Fruit fly (Drosophila melanogaster) whole organism, embryonic: Measurements from ENCODE around the gene Trs20.
A peak's percentile ranks its signal among the peaks of the same experiment; 100 is the strongest.

Experiments used
- CG10147 ChIP-seq: fragments of 200-800 bp; sonication (Bioruptor generic); optimal IDR thresholded peaks from 2 replicates; lab custom pipeline; 2019; ENCODE audit warnings: missing biosample characterization, mild to moderate bottlenecking, missing genetic modification characterization, moderate library complexity
- CG11456 ChIP-seq: fragments of 200-800 bp; sonication (Bioruptor generic); IDR thresholded peaks from 3 replicates; pipeline ENCODE4 v1.3.6; 2022; ENCODE audit warnings: missing biosample characterization, missing genetic modification characterization
- CG13296 ChIP-seq: fragments of 200-800 bp; sonication (Bioruptor generic); optimal IDR thresholded peaks from 3 replicates; lab custom pipeline; 2018; ENCODE audit warnings: missing biosample characterization, mild to moderate bottlenecking, missing genetic modification characterization
- CG15479 ChIP-seq: fragments of 200-800 bp; sonication (Bioruptor generic); optimal IDR thresholded peaks from 3 replicates; lab custom pipeline; 2019; ENCODE audit warnings: missing biosample characterization, mild to moderate bottlenecking, missing genetic modification characterization, moderate library complexity
- CG15601 ChIP-seq: fragments of 200-800 bp; sonication (Bioruptor generic); optimal IDR thresholded peaks from 3 replicates; lab custom pipeline; 2019; ENCODE audit warnings: missing biosample characterization, mild to moderate bottlenecking, missing genetic modification characterization, moderate library complexity
- CG18011 ChIP-seq: fragments of 200-800 bp; sonication (Bioruptor generic); optimal IDR thresholded peaks from 2 replicates; lab custom pipeline; 2017; ENCODE audit warnings: missing biosample characterization, missing genetic modification characterization, mild to moderate bottlenecking, moderate library complexity, missing genotype
- CG18262 ChIP-seq: fragments of 200-800 bp; optimal IDR thresholded peaks from 3 replicates; lab custom pipeline; 2019; ENCODE audit warnings: missing biosample characterization, mild to moderate bottlenecking, missing genetic modification characterization, moderate library complexity
- CG31441 ChIP-seq: fragments of 200-800 bp; sonication (Bioruptor generic); IDR thresholded peaks from 2 replicates; pipeline ENCODE4 v1.3.6; 2022; ENCODE audit warnings: missing biosample characterization, missing genetic modification characterization
- CG34376 ChIP-seq: fragments of 200-800 bp; sonication (Bioruptor generic); optimal IDR thresholded peaks from 2 replicates; lab custom pipeline; 2018; ENCODE audit warnings: missing biosample characterization, mild to moderate bottlenecking, missing genetic modification characterization
- CG34422 ChIP-seq: fragments of 200-800 bp; sonication (Bioruptor generic); IDR thresholded peaks from 3 replicates; pipeline ENCODE4 v1.3.6; 2022; ENCODE audit warnings: missing biosample characterization, missing genetic modification characterization
- CG4707 ChIP-seq: fragments of 200-800 bp; sonication (Bioruptor generic); optimal IDR thresholded peaks from 2 replicates; lab custom pipeline; 2018; ENCODE audit warnings: missing biosample characterization, mild to moderate bottlenecking, missing genetic modification characterization, moderate library complexity
- CG5245 ChIP-seq: fragments of 200-800 bp; sonication (Bioruptor generic); optimal IDR thresholded peaks from 3 replicates; lab custom pipeline; 2016; ENCODE audit warnings: missing biosample characterization, missing genetic modification characterization
- CG7963 ChIP-seq: fragments of 200-800 bp; sonication (Bioruptor generic); IDR thresholded peaks from 3 replicates; pipeline ENCODE4 v1.3.6; 2022; ENCODE audit warnings: missing biosample characterization, missing genetic modification characterization; ENCODE audit not compliant: partially characterized antibody
- CG9215 ChIP-seq: fragments of 200-800 bp; sonication (Bioruptor generic); IDR thresholded peaks from 2 replicates; pipeline ENCODE4 v1.3.6; 2022; ENCODE audit warnings: missing biosample characterization, missing genetic modification characterization
- CG9876 ChIP-seq: fragments of 200-800 bp; sonication (Bioruptor generic); optimal IDR thresholded peaks from 2 replicates; lab custom pipeline; 2016; ENCODE audit warnings: missing biosample characterization, missing genetic modification characterization
- Dip2 ChIP-seq: fragments of 200-800 bp; sonication (Bioruptor generic); IDR thresholded peaks from 2 replicates; pipeline ENCODE4 v1.3.6; 2022; ENCODE audit warnings: missing biosample characterization, missing genetic modification characterization
- ERR ChIP-seq: fragments of 200-800 bp; sonication (Bioruptor generic); optimal IDR thresholded peaks from 2 replicates; lab custom pipeline; 2016; ENCODE audit warnings: missing biosample characterization, missing genetic modification characterization
- GATAe ChIP-seq: fragments of 200-800 bp; sonication (Bioruptor generic); conservative IDR thresholded peaks from 2 replicates; pipeline ENCODE4 v1.3.6; 2022; ENCODE audit warnings: missing biosample characterization, missing genetic modification characterization
- HLHmδ ChIP-seq: fragments of 200-800 bp; sonication (Bioruptor generic); optimal IDR thresholded peaks from 2 replicates; lab custom pipeline; 2018; ENCODE audit warnings: missing biosample characterization, mild to moderate bottlenecking, missing genetic modification characterization, moderate library complexity
- Hey ChIP-seq: fragments of 200-800 bp; sonication (Bioruptor generic); optimal IDR thresholded peaks from 3 replicates; lab custom pipeline; 2018; ENCODE audit warnings: missing biosample characterization, mild to moderate bottlenecking, missing genetic modification characterization
- Mrtf ChIP-seq: fragments of 200-800 bp; sonication (Bioruptor generic); IDR thresholded peaks from 3 replicates; pipeline ENCODE4 v1.3.6; 2022; ENCODE audit warnings: missing biosample characterization, missing genetic modification characterization
- PHDP ChIP-seq: fragments of 200-800 bp; sonication (Bioruptor generic); optimal IDR thresholded peaks from 3 replicates; lab custom pipeline; 2018; ENCODE audit warnings: missing biosample characterization, mild to moderate bottlenecking, missing genetic modification characterization, moderate library complexity
- Side ChIP-seq: fragments of 200-800 bp; sonication (Bioruptor generic); optimal IDR thresholded peaks from 2 replicates; lab custom pipeline; 2016; ENCODE audit warnings: missing biosample characterization, missing genetic modification characterization
- Stat92E ChIP-seq, 3 experiments: fragments of >200 bp in 2 of 3; fragments of 200-800 bp in 1 of 3; sonication (Bioruptor generic) in 1 of 3; optimal IDR thresholded peaks; 2 replicates each; lab custom pipeline; 2017 to 2019; ENCODE audit warnings: missing biosample characterization in 3 of 3, missing genetic modification characterization in 3 of 3, mild to moderate bottlenecking in 1 of 3, moderate library complexity in 1 of 3
- br ChIP-seq: fragments of >200 bp; optimal IDR thresholded peaks from 2 replicates; lab custom pipeline; 2017
- cato ChIP-seq: fragments of 200-800 bp; sonication (Bioruptor generic); optimal IDR thresholded peaks from 2 replicates; lab custom pipeline; 2016; ENCODE audit warnings: missing biosample characterization, missing genetic modification characterization, borderline replicate concordance
- corto ChIP-seq: fragments of 200-800 bp; sonication (Bioruptor generic); optimal IDR thresholded peaks from 2 replicates; lab custom pipeline; 2016; ENCODE audit warnings: missing biosample characterization, mild to moderate bottlenecking, missing genetic modification characterization, moderate library complexity
- dmrt99B ChIP-seq: fragments of 200-800 bp; sonication (Bioruptor generic); optimal IDR thresholded peaks from 2 replicates; lab custom pipeline; 2018; ENCODE audit warnings: missing biosample characterization, mild to moderate bottlenecking, missing genetic modification characterization, moderate library complexity
- fd102C ChIP-seq: fragments of 200-800 bp; sonication (Bioruptor generic); optimal IDR thresholded peaks from 2 replicates; lab custom pipeline; 2018; ENCODE audit warnings: missing biosample characterization, mild to moderate bottlenecking, missing genetic modification characterization, moderate library complexity
- gce ChIP-seq: fragments of 200-800 bp; sonication (Bioruptor generic); IDR thresholded peaks from 3 replicates; pipeline ENCODE4 v1.3.6; 2022; ENCODE audit warnings: missing biosample characterization, missing genetic modification characterization
- hb ChIP-seq: fragments of 200-800 bp; sonication (Bioruptor generic); IDR thresholded peaks from 3 replicates; pipeline ENCODE4 v1.3.6; 2022; ENCODE audit warnings: missing biosample characterization, missing genetic modification characterization; ENCODE audit not compliant: partially characterized antibody
- her ChIP-seq: fragments of 200-800 bp; sonication (Bioruptor generic); optimal IDR thresholded peaks from 2 replicates; lab custom pipeline; 2016; ENCODE audit warnings: missing biosample characterization, missing genetic modification characterization
- hth ChIP-seq: fragments of >200 bp; optimal IDR thresholded peaks from 2 replicates; lab custom pipeline; 2017; ENCODE audit warnings: inconsistent platforms
- inv ChIP-seq: fragments of 200-800 bp; sonication (Bioruptor generic); IDR thresholded peaks from 2 replicates; pipeline ENCODE4 v1.3.6; 2022; ENCODE audit warnings: missing biosample characterization, missing genetic modification characterization; ENCODE audit not compliant: partially characterized antibody
- nom ChIP-seq: fragments of 200-800 bp; sonication (Bioruptor generic); optimal IDR thresholded peaks from 2 replicates; lab custom pipeline; 2017; ENCODE audit warnings: missing biosample characterization, missing genetic modification characterization, mild to moderate bottlenecking, moderate library complexity, missing genetic modification reagents
- oc ChIP-seq: fragments of 200-800 bp; sonication (Bioruptor generic); optimal IDR thresholded peaks from 2 replicates; lab custom pipeline; 2018; ENCODE audit warnings: missing biosample characterization, mild to moderate bottlenecking, missing genetic modification characterization, moderate library complexity
- odd ChIP-seq: fragments of 200-800 bp; sonication (Bioruptor generic); optimal IDR thresholded peaks from 2 replicates; lab custom pipeline; 2017; ENCODE audit warnings: missing biosample characterization, mild to moderate bottlenecking, missing genetic modification characterization
- pnt ChIP-seq: fragments of 200-800 bp; sonication (Bioruptor generic); optimal IDR thresholded peaks from 3 replicates; lab custom pipeline; 2016; ENCODE audit warnings: missing biosample characterization, missing genetic modification characterization
- rib ChIP-seq: fragments of 200-800 bp; sonication (Bioruptor generic); IDR thresholded peaks from 2 replicates; pipeline ENCODE4 v1.3.6; 2022; ENCODE audit warnings: missing biosample characterization, missing genetic modification characterization
- sima ChIP-seq: fragments of 200-800 bp; sonication (Bioruptor generic); optimal IDR thresholded peaks from 2 replicates; lab custom pipeline; 2016; ENCODE audit warnings: missing biosample characterization, missing genetic modification characterization
- slp2 ChIP-seq: fragments of 200-800 bp; sonication (Bioruptor generic); optimal IDR thresholded peaks from 2 replicates; lab custom pipeline; 2016; ENCODE audit warnings: missing biosample characterization, missing genetic modification characterization
- stc ChIP-seq: fragments of 200-800 bp; sonication (Bioruptor generic); IDR thresholded peaks from 2 replicates; pipeline ENCODE4 v1.3.6; 2022; ENCODE audit warnings: missing biosample characterization, missing genetic modification characterization
- tll ChIP-seq, 2 experiments: fragments of 200-800 bp in 1 of 2; fragments of >200 bp in 1 of 2; sonication (Bioruptor generic) in 1 of 2; optimal IDR thresholded peaks; 2 replicates each; lab custom pipeline; 2017 to 2019; ENCODE audit warnings: missing biosample characterization in 2 of 2, missing genetic modification characterization in 2 of 2, mild to moderate bottlenecking in 1 of 2, moderate library complexity in 1 of 2
- unpg ChIP-seq: fragments of 200-800 bp; sonication (Bioruptor generic); optimal IDR thresholded peaks from 3 replicates; lab custom pipeline; 2018; ENCODE audit warnings: missing biosample characterization, mild to moderate bottlenecking, missing genetic modification characterization, moderate library complexity
- usp ChIP-seq: fragments of >200 bp; optimal IDR thresholded peaks from 2 replicates; lab custom pipeline; 2017; ENCODE audit warnings: missing biosample characterization, missing genetic modification characterization
- vfl ChIP-seq: fragments of 200-800 bp; sonication (Bioruptor generic); optimal IDR thresholded peaks from 2 replicates; lab custom pipeline; 2016; ENCODE audit warnings: missing biosample characterization, missing genetic modification characterization
- z ChIP-seq: fragments of 200-800 bp; sonication (Bioruptor generic); IDR thresholded peaks from 3 replicates; pipeline ENCODE4 v1.3.6; 2022; ENCODE audit warnings: missing biosample characterization, missing genetic modification characterization
- zen2 ChIP-seq: fragments of 200-800 bp; sonication (Bioruptor generic); IDR thresholded peaks from 3 replicates; pipeline ENCODE4 v1.3.6; 2022; ENCODE audit warnings: missing biosample characterization, missing genetic modification characterization; ENCODE audit not compliant: partially characterized antibody

Gene Trs20

DNA sequence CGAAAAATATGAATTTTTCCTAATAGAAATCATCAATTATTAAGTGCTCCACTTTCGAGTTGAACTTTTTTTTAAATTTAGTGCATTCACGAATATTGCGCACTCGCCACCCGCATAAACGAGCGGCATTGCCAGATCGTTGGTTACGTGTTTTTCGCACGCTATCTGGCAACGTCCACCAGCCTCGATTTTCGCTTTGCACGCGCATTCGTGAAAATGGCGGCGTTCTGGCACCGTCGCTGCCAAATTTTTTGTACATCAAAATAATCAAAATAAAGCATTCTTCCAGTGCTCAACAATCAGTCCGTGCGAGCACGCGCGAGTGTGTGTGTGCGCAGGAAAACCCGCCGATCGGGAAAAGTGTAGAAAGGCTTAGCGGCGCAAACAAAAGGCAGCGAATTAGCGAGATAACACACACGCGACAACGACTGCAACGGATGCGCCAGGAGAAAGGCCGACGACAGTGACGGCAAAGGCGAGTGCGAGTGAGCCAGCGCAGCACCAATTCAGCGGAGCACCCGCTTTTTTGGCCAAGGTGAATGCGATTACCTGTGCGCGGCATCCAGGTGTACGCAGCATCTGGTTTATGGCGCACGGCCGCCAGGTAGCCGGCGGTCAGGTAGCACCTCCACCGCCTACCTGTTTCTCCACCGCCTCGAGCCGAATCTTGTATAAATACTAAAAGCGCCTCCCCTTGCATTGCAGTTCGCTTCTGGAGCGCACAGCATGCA, 17.7 kb downstream of the Trs20 start (continued):
- TF ChIP-seq Hey (no peak), gce (peak; percentile 53; the same call in 1 of the 3 replicates), CG34376 (GFP tag; lab: Kevin White, UChicago) (peak; percentile 88), CG11456 (GFP tag; lab: Robert Waterston, UW) (peak; percentile 83), rib (GFP tag; lab: Robert Waterston, UW) (peak; percentile 75; the same call in 1 of the 2 replicates), GATAe (GFP tag; lab: Robert Waterston, UW) (no peak), odd (GFP tag; lab: Kevin White, UChicago) (no peak), usp (GFP tag; lab: Kevin White, UChicago) (no peak), CG31441 (GFP tag; lab: Robert Waterston, UW) (no peak; the same call in none of the 2 replicates), hb (GFP tag; lab: Robert Waterston, UW) (no peak), CG34422 (GFP tag; lab: Robert Waterston, UW) (peak; percentile 76), unpg (GFP tag; lab: Kevin White, UChicago) (peak; percentile 86), Side (GFP tag; lab: Kevin White, UChicago) (peak; percentile 89), CG9876 (GFP tag; lab: Kevin White, UChicago) (peak; percentile 50), stc (peak; percentile 75), CG9215 (GFP tag; lab: Robert Waterston, UW) (no peak; the same call in 1 of the 2 replicates), CG15479 (GFP tag; lab: Kevin White, UChicago) (peak; percentile 99), sima (GFP tag; lab: Kevin White, UChicago) (peak; percentile 5), Mrtf (GFP tag; lab: Robert Waterston, UW) (peak; percentile 61; the same call in 1 of the 3 replicates), Dip2 (GFP tag; lab: Robert Waterston, UW) (no peak), corto (GFP tag; lab: Kevin White, UChicago) (peak; percentile 63), HLHmδ (GFP tag; lab: Kevin White, UChicago) (peak; percentile 46), CG7963 (GFP tag; lab: Robert Waterston, UW) (peak; percentile 47; the same call in 1 of the 3 replicates), tll (GFP tag; optimal IDR thresholded peaks at IDR 0.05; lab: Kevin White, UChicago) (peak in 1 of 2 experiments; percentile 59), PHDP (tag; lab: Kevin White, UChicago) (peak; percentile 86), oc (tag; lab: Kevin White, UChicago) (no peak), ERR (GFP tag; lab: Kevin White, UChicago) (peak; percentile 85), inv (peak; percentile 52), br (lab: Kevin White, UChicago) (no peak), slp2 (GFP tag; lab: Kevin White, UChicago) (peak; percentile 65), CG5245 (GFP tag; lab: Kevin White, UChicago) (peak; percentile 59), fd102C (GFP tag; lab: Kevin White, UChicago) (no peak), cato (GFP tag; lab: Kevin White, UChicago) (peak; percentile 47), nom (GFP tag; lab: Kevin White, UChicago) (peak; percentile 73), Stat92E (GFP tag; optimal IDR thresholded peaks at IDR 0.05; lab: Kevin White, UChicago) (peak in 1 of 3 experiments; percentile 70), CG18011 (GFP tag; lab: Kevin White, UChicago) (peak; percentile 64), pnt (GFP tag; lab: Kevin White, UChicago) (peak; percentile 75), her (GFP tag; lab: Kevin White, UChicago) (peak; percentile 59), CG18262 (tag; lab: Kevin White, UChicago) (peak; percentile 83), z (GFP tag; lab: Robert Waterston, UW) (0 out of 3 replicates have a peak, but pooled peaks have one; percentile 52), CG4707 (GFP tag; lab: Kevin White, UChicago) (no peak), dmrt99B (tag; lab: Kevin White, UChicago) (no peak), CG15601 (tag; lab: Kevin White, UChicago) (peak; percentile 70), vfl (peak; percentile 85), CG10147 (GFP tag; lab: Kevin White, UChicago) (peak; percentile 84), hth (no peak), CG13296 (GFP tag; lab: Kevin White, UChicago) (no peak), zen2 (GFP tag; lab: Robert Waterston, UW) (no peak; the same call in 2 of the 3 replicates)
